Worm (Caenorhabditis elegans): ENCODE data around the gene pho-13.

- TF ChIP-seq snpc-4 (tag; optimal IDR thresholded peaks at IDR 0.05), result no peak
- TF ChIP-seq mep-1 (tag; optimal IDR thresholded peaks at IDR 0.05), result no peak
These were observed 30.3 kb downstream of the pho-13 start for ce11 chrII:8776504-8776903.
